Fruit fly (Drosophila melanogaster) whole organism, embryonic: ENCODE data around the gene wfs1.

Experiments used
- Abd-B ChIP-seq: fragments of 200-800 bp; sonication (Bioruptor generic); optimal IDR thresholded peaks from 2 replicates; lab custom pipeline; 2018; ENCODE audit warnings: missing biosample characterization, mild to moderate bottlenecking, missing genetic modification characterization, moderate library complexity
- Asciz ChIP-seq: fragments of 200-800 bp; sonication (Bioruptor generic); optimal IDR thresholded peaks from 2 replicates; lab custom pipeline; 2017; ENCODE audit warnings: missing biosample characterization, mild to moderate bottlenecking, missing genetic modification characterization, missing genetic modification reagents
- CG10147 ChIP-seq: fragments of 200-800 bp; sonication (Bioruptor generic); optimal IDR thresholded peaks from 2 replicates; lab custom pipeline; 2019; ENCODE audit warnings: missing biosample characterization, mild to moderate bottlenecking, missing genetic modification characterization, moderate library complexity
- CG10321 ChIP-seq: fragments of 200-800 bp; sonication (Bioruptor generic); IDR thresholded peaks from 2 replicates; pipeline ENCODE4 v1.3.6; 2022; ENCODE audit warnings: missing biosample characterization, missing genetic modification characterization
- CG10565 ChIP-seq: fragments of 200-800 bp; sonication (Bioruptor generic); optimal IDR thresholded peaks from 3 replicates; lab custom pipeline; 2016; ENCODE audit warnings: missing biosample characterization, mild to moderate bottlenecking, missing genetic modification characterization
- CG11093 ChIP-seq: fragments of 200-800 bp; sonication (Bioruptor generic); IDR thresholded peaks from 3 replicates; pipeline ENCODE4 v1.3.6; 2022; ENCODE audit warnings: missing biosample characterization, missing genetic modification characterization
- CG11456 ChIP-seq: fragments of 200-800 bp; sonication (Bioruptor generic); IDR thresholded peaks from 3 replicates; pipeline ENCODE4 v1.3.6; 2022; ENCODE audit warnings: missing biosample characterization, missing genetic modification characterization
- CG11696 ChIP-seq: fragments of 200-800 bp; sonication (Bioruptor generic); IDR thresholded peaks from 2 replicates; pipeline ENCODE4 v1.3.6; 2022; ENCODE audit warnings: missing biosample characterization, missing genetic modification characterization
- CG12155 ChIP-seq: fragments of 200-800 bp; sonication (Bioruptor generic); optimal IDR thresholded peaks from 3 replicates; lab custom pipeline; 2016; ENCODE audit warnings: missing biosample characterization, missing genetic modification characterization
- CG13296 ChIP-seq: fragments of 200-800 bp; sonication (Bioruptor generic); optimal IDR thresholded peaks from 3 replicates; lab custom pipeline; 2018; ENCODE audit warnings: missing biosample characterization, mild to moderate bottlenecking, missing genetic modification characterization
- CG14014 ChIP-seq: fragments of 200-800 bp; sonication (Bioruptor generic); IDR thresholded peaks from 2 replicates; pipeline ENCODE4 v1.3.6; 2022; ENCODE audit warnings: missing biosample characterization, missing genetic modification characterization
- CG17328 ChIP-seq: fragments of 200-800 bp; sonication (Bioruptor generic); IDR thresholded peaks from 2 replicates; pipeline ENCODE4 v1.3.6; 2022; ENCODE audit warnings: missing biosample characterization, missing genetic modification characterization
- CG18619 ChIP-seq: fragments of 200-800 bp; sonication (Bioruptor generic); optimal IDR thresholded peaks from 3 replicates; lab custom pipeline; 2017; ENCODE audit warnings: missing biosample characterization, mild to moderate bottlenecking, missing genetic modification characterization
- CG18764 ChIP-seq: fragments of 200-800 bp; sonication (Bioruptor generic); optimal IDR thresholded peaks from 3 replicates; lab custom pipeline; 2016; ENCODE audit warnings: missing biosample characterization, missing genetic modification characterization
- CG2678 ChIP-seq: fragments of 200-800 bp; sonication (Bioruptor generic); optimal IDR thresholded peaks from 3 replicates; lab custom pipeline; 2019; ENCODE audit warnings: missing biosample characterization, mild to moderate bottlenecking, missing genetic modification characterization, moderate library complexity
- CG30403 ChIP-seq: fragments of 200-800 bp; sonication (Bioruptor generic); optimal IDR thresholded peaks from 3 replicates; lab custom pipeline; 2016; ENCODE audit warnings: missing biosample characterization, missing genetic modification characterization
- CG3065 ChIP-seq: fragments of 200-800 bp; sonication (Bioruptor generic); optimal IDR thresholded peaks from 2 replicates; lab custom pipeline; 2016; ENCODE audit warnings: missing biosample characterization, missing genetic modification characterization
- CG4424 ChIP-seq: fragments of 200-800 bp; sonication (Bioruptor generic); optimal IDR thresholded peaks from 3 replicates; lab custom pipeline; 2016; ENCODE audit warnings: missing biosample characterization, missing genetic modification characterization
- CG7271 ChIP-seq: fragments of 200-800 bp; sonication (Bioruptor generic); optimal IDR thresholded peaks from 2 replicates; lab custom pipeline; 2018; ENCODE audit warnings: missing biosample characterization, mild to moderate bottlenecking, missing genetic modification characterization, moderate library complexity
- CG8089 ChIP-seq: fragments of 200-800 bp; sonication (Bioruptor generic); optimal IDR thresholded peaks from 3 replicates; lab custom pipeline; 2016; ENCODE audit warnings: missing biosample characterization, missing genetic modification characterization
- CG8944 ChIP-seq: fragments of 200-800 bp; sonication (Bioruptor generic); optimal IDR thresholded peaks from 3 replicates; lab custom pipeline; 2016; ENCODE audit warnings: missing biosample characterization, missing genetic modification characterization
- H2.0 ChIP-seq: fragments of 200-800 bp; sonication (Bioruptor generic); IDR thresholded peaks from 2 replicates; pipeline ENCODE4 v1.3.6; 2022; ENCODE audit warnings: missing biosample characterization, missing genetic modification characterization
- Jarid2 ChIP-seq: fragments of 200-800 bp; sonication (Bioruptor generic); optimal IDR thresholded peaks from 3 replicates; lab custom pipeline; 2017; ENCODE audit warnings: mild to moderate bottlenecking, missing biosample characterization, missing genetic modification reagents, missing genetic modification characterization
- Max ChIP-seq: fragments of 200-800 bp; sonication (Bioruptor generic); optimal IDR thresholded peaks from 2 replicates; lab custom pipeline; 2016; ENCODE audit warnings: missing biosample characterization, mild to moderate bottlenecking, missing genetic modification characterization
- Med ChIP-seq: fragments of 200-800 bp; sonication (Bioruptor generic); peaks from one replicate; lab custom pipeline; 2016; ENCODE audit warnings: missing biosample characterization, missing genetic modification characterization, mild to moderate bottlenecking, inconsistent platforms, moderate library complexity
- Mrtf ChIP-seq: fragments of 200-800 bp; sonication (Bioruptor generic); IDR thresholded peaks from 3 replicates; pipeline ENCODE4 v1.3.6; 2022; ENCODE audit warnings: missing biosample characterization, missing genetic modification characterization
- NC2β ChIP-seq: fragments of 200-800 bp; sonication (Bioruptor generic); optimal IDR thresholded peaks from 2 replicates; lab custom pipeline; 2016; ENCODE audit warnings: missing biosample characterization, missing genetic modification characterization
- Nf-YA ChIP-seq: fragments of 200-800 bp; sonication (Bioruptor generic); IDR thresholded peaks from 2 replicates; pipeline ENCODE4 v1.3.6; 2022; ENCODE audit warnings: missing biosample characterization, missing genetic modification characterization
- Opbp ChIP-seq: fragments of 200-800 bp; sonication (Bioruptor generic); IDR thresholded peaks from 3 replicates; pipeline ENCODE4 v1.3.6; 2022; ENCODE audit warnings: missing biosample characterization, missing genetic modification characterization; ENCODE audit not compliant: partially characterized antibody
- Scr ChIP-seq: fragments of 200-800 bp; sonication (Bioruptor generic); IDR thresholded peaks from 2 replicates; pipeline ENCODE4 v1.3.6; 2022; ENCODE audit warnings: missing biosample characterization, missing genetic modification characterization; ENCODE audit not compliant: partially characterized antibody
- Sox102F ChIP-seq: fragments of 200-800 bp; sonication (Bioruptor generic); optimal IDR thresholded peaks from 2 replicates; lab custom pipeline; 2018; ENCODE audit warnings: missing biosample characterization, mild to moderate bottlenecking, missing genetic modification characterization, moderate library complexity
- abd-A ChIP-seq: fragments of 200-800 bp; sonication (Bioruptor generic); optimal IDR thresholded peaks from 3 replicates; lab custom pipeline; 2019; ENCODE audit warnings: missing biosample characterization, mild to moderate bottlenecking, missing genetic modification characterization, moderate library complexity
- amos ChIP-seq: fragments of 200-800 bp; sonication (Bioruptor generic); IDR thresholded peaks from 2 replicates; pipeline ENCODE4 v1.3.6; 2022; ENCODE audit warnings: missing biosample characterization, missing genetic modification characterization; ENCODE audit not compliant: partially characterized antibody
- chif ChIP-seq, 2 experiments: fragments of 200-800 bp; sonication (Bioruptor generic); optimal IDR thresholded peaks; 3 replicates each; lab custom pipeline; 2016; ENCODE audit warnings: missing biosample characterization in 2 of 2, missing genetic modification characterization in 2 of 2
- chm ChIP-seq: fragments of 200-800 bp; sonication (Bioruptor generic); IDR thresholded peaks from 2 replicates; pipeline ENCODE4 v1.3.6; 2022; ENCODE audit warnings: missing biosample characterization, missing genetic modification characterization
- eyg ChIP-seq: fragments of 200-800 bp; sonication (Bioruptor generic); optimal IDR thresholded peaks from 3 replicates; lab custom pipeline; 2016; ENCODE audit warnings: missing biosample characterization, missing genetic modification characterization
- h ChIP-seq: fragments of >200 bp; optimal IDR thresholded peaks from 2 replicates; lab custom pipeline; 2017
- insv ChIP-seq, 2 experiments: fragments of 200-800 bp; sonication (Bioruptor generic); optimal IDR thresholded peaks; 3 replicates each; lab custom pipeline; 2016 to 2018; ENCODE audit warnings: missing biosample characterization in 2 of 2, missing genetic modification characterization in 2 of 2
- maf-S ChIP-seq: fragments of 200-800 bp; sonication (Bioruptor generic); optimal IDR thresholded peaks from 2 replicates; lab custom pipeline; 2016; ENCODE audit warnings: missing biosample characterization, missing genetic modification characterization
- nau ChIP-seq: fragments of 200-800 bp; sonication (Bioruptor generic); optimal IDR thresholded peaks from 3 replicates; lab custom pipeline; 2017; ENCODE audit warnings: missing biosample characterization, mild to moderate bottlenecking, missing genetic modification characterization, missing genetic modification reagents
- phol ChIP-seq: fragments of 200-800 bp; sonication (Bioruptor generic); optimal IDR thresholded peaks from 3 replicates; lab custom pipeline; 2018; ENCODE audit warnings: missing biosample characterization, mild to moderate bottlenecking, missing genetic modification characterization, moderate library complexity
- pum ChIP-seq: fragments of 200-800 bp; sonication (Bioruptor generic); optimal IDR thresholded peaks from 2 replicates; lab custom pipeline; 2016; ENCODE audit warnings: missing biosample characterization, missing genetic modification characterization
- ranshi ChIP-seq: fragments of 200-800 bp; sonication (Bioruptor generic); IDR thresholded peaks from 2 replicates; pipeline ENCODE4 v1.3.6; 2022; ENCODE audit warnings: missing biosample characterization, missing genetic modification characterization
- sd ChIP-seq: fragments of 200-800 bp; sonication (Bioruptor generic); optimal IDR thresholded peaks from 3 replicates; lab custom pipeline; 2018; ENCODE audit warnings: missing biosample characterization, mild to moderate bottlenecking, missing genetic modification characterization, moderate library complexity
- sug ChIP-seq: fragments of 200-800 bp; optimal IDR thresholded peaks from 2 replicates; lab custom pipeline; 2019; ENCODE audit warnings: missing biosample characterization, mild to moderate bottlenecking, missing genetic modification characterization, moderate library complexity
- tin ChIP-seq: fragments of 200-800 bp; sonication (Bioruptor generic); optimal IDR thresholded peaks from 3 replicates; lab custom pipeline; 2016; ENCODE audit warnings: missing biosample characterization, missing genetic modification characterization
- twi ChIP-seq: fragments of 200-800 bp; optimal IDR thresholded peaks from 2 replicates; lab custom pipeline; 2019; ENCODE audit warnings: missing biosample characterization, mild to moderate bottlenecking, missing genetic modification characterization, moderate library complexity
- vfl ChIP-seq: fragments of 200-800 bp; sonication (Bioruptor generic); optimal IDR thresholded peaks from 2 replicates; lab custom pipeline; 2016; ENCODE audit warnings: missing biosample characterization, missing genetic modification characterization
- wek ChIP-seq: fragments of 200-800 bp; sonication (Bioruptor generic); optimal IDR thresholded peaks from 3 replicates; lab custom pipeline; 2018; ENCODE audit warnings: missing biosample characterization, mild to moderate bottlenecking, missing genetic modification characterization, moderate library complexity
- zen2 ChIP-seq: fragments of 200-800 bp; sonication (Bioruptor generic); IDR thresholded peaks from 3 replicates; pipeline ENCODE4 v1.3.6; 2022; ENCODE audit warnings: missing biosample characterization, missing genetic modification characterization; ENCODE audit not compliant: partially characterized antibody

The wfs1 gene

DNA sequence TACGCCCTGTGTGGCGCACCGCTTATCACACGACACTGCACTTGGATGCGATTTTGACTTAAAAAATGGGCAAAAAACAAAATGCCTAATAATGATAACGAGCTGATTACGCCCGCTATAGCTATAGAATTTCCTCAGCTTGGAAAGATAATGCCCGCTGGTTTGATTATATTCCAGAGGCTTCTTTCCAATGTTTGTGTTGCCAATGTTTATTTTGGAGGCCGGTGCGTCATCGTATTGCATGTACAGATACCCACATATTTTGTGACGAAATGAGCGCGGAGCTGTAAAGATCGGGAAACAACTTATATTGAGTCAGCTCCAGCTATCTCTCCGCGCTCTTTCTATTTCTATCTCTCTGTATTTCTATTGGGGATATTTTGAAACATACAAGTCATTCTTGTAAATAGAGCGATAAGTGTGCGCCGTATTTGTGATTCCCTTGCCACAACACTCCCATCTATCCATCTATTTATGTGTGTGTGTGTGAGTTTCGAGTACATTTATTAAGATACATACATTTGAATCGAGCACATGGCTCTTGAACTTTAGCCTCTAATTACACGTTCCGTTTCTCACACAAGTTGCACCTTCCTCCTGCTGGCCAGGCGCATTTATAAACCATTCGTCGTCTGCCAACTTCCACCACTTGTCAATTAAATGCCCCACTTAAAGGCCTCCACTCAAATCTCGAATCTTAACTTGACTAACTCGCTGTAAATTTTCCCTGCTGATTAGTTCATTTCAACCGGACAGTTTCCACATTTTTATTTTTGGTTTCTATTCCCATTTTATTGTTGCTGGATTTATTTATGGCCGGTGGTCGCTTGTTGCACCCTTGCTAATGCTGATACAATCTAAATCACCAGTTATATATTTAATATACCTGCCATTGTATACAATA lies 5.9 kb downstream of the wfs1 start (continued):
- TF ChIP-seq sug (tag; lab: Kevin White, UChicago) (peak; percentile 30), chif (GFP tag; optimal IDR thresholded peaks at IDR 0.05; lab: Kevin White, UChicago) (no peak), pum (GFP tag; lab: Kevin White, UChicago) (no peak), nau (GFP tag; lab: Kevin White, UChicago) (no peak), Asciz (peak; percentile 41), CG30403 (no peak), h (no peak), CG10147 (GFP tag; lab: Kevin White, UChicago) (no peak), CG10565 (GFP tag; lab: Kevin White, UChicago) (no peak), vfl (GFP tag; lab: Kevin White, UChicago) (no peak), amos (GFP tag; lab: Robert Waterston, UW) (no peak), wek (GFP tag; lab: Kevin White, UChicago) (peak; percentile 43), CG11696 (GFP tag; lab: Robert Waterston, UW) (no peak), Jarid2 (GFP tag; lab: Kevin White, UChicago) (no peak), Sox102F (GFP tag; lab: Kevin White, UChicago) (no peak), NC2β (GFP tag; lab: Kevin White, UChicago) (no peak), Scr (GFP tag; lab: Robert Waterston, UW) (no peak), tin (GFP tag; lab: Kevin White, UChicago) (no peak), CG7271 (tag; lab: Kevin White, UChicago) (no peak), CG18619 (GFP tag; lab: Kevin White, UChicago) (no peak), CG8944 (no peak), CG8089 (GFP tag; lab: Kevin White, UChicago) (no peak), phol (tag; lab: Kevin White, UChicago) (no peak), CG11093 (GFP tag; lab: Robert Waterston, UW) (no peak), twi (tag; lab: Kevin White, UChicago) (no peak), Mrtf (GFP tag; lab: Robert Waterston, UW) (no peak), CG14014 (no peak), CG12155 (GFP tag; lab: Kevin White, UChicago) (no peak), CG4424 (GFP tag; lab: Kevin White, UChicago) (no peak), eyg (GFP tag; lab: Kevin White, UChicago) (peak; percentile 13), Opbp (no peak), CG18764 (no peak), chm (GFP tag; lab: Robert Waterston, UW) (no peak), CG3065 (GFP tag; lab: Kevin White, UChicago) (no peak), Nf-YA (no peak), maf-S (GFP tag; lab: Kevin White, UChicago) (no peak), Abd-B (GFP tag; lab: Kevin White, UChicago) (no peak), CG10321 (GFP tag; lab: Robert Waterston, UW) (no peak), ranshi (no peak), CG13296 (GFP tag; lab: Kevin White, UChicago) (peak; percentile 32), CG2678 (tag; lab: Kevin White, UChicago) (peak; percentile 16), CG11456 (GFP tag; lab: Robert Waterston, UW) (no peak), insv (GFP tag; optimal IDR thresholded peaks at IDR 0.05; lab: Kevin White, UChicago) (no peak), zen2 (GFP tag; lab: Robert Waterston, UW) (no peak), H2.0 (GFP tag; lab: Robert Waterston, UW) (no peak), sd (peak; percentile 20), Max (GFP tag; lab: Kevin White, UChicago) (no peak), CG17328 (GFP tag; lab: Robert Waterston, UW) (no peak), abd-A (tag; lab: Kevin White, UChicago) (no peak), Med (GFP tag; lab: Kevin White, UChicago) (peak; percentile 76)
